Fruit fly (Drosophila melanogaster) whole organism, embryonic: Measurements from ENCODE around the gene CG32432.
A peak's percentile ranks its signal among the peaks of the same experiment; 100 is the strongest.

Experiments used
- BtbVII ChIP-seq: fragments of 200-800 bp; sonication (Bioruptor generic); optimal IDR thresholded peaks from 3 replicates; lab custom pipeline; 2017; ENCODE audit warnings: missing biosample characterization, mild to moderate bottlenecking, missing genetic modification characterization
- C15 ChIP-seq: fragments of 200-800 bp; sonication (Bioruptor generic); IDR thresholded peaks from 3 replicates; pipeline ENCODE4 v1.3.6; 2022; ENCODE audit warnings: missing biosample characterization, missing genetic modification characterization
- CG10267 ChIP-seq: fragments of 200-800 bp; sonication (Bioruptor generic); optimal IDR thresholded peaks from 2 replicates; lab custom pipeline; 2018; ENCODE audit warnings: missing biosample characterization, mild to moderate bottlenecking, missing genetic modification characterization, moderate library complexity
- CG10321 ChIP-seq: fragments of 200-800 bp; sonication (Bioruptor generic); IDR thresholded peaks from 2 replicates; pipeline ENCODE4 v1.3.6; 2022; ENCODE audit warnings: missing biosample characterization, missing genetic modification characterization
- CG12236 ChIP-seq: fragments of 200-800 bp; sonication (Bioruptor generic); optimal IDR thresholded peaks from 2 replicates; lab custom pipeline; 2016; ENCODE audit warnings: missing biosample characterization, missing genetic modification characterization
- CG15514 ChIP-seq: fragments of 200-800 bp; sonication (Bioruptor generic); optimal IDR thresholded peaks from 3 replicates; lab custom pipeline; 2017; ENCODE audit warnings: missing biosample characterization, missing genetic modification characterization, mild to moderate bottlenecking, moderate library complexity, missing genetic modification reagents
- CG15601 ChIP-seq: fragments of 200-800 bp; sonication (Bioruptor generic); optimal IDR thresholded peaks from 3 replicates; lab custom pipeline; 2019; ENCODE audit warnings: missing biosample characterization, mild to moderate bottlenecking, missing genetic modification characterization, moderate library complexity
- CG1647 ChIP-seq: fragments of 200-800 bp; sonication (Bioruptor generic); optimal IDR thresholded peaks from 3 replicates; lab custom pipeline; 2016; ENCODE audit warnings: missing biosample characterization, missing genetic modification characterization
- CG17328 ChIP-seq: fragments of 200-800 bp; sonication (Bioruptor generic); IDR thresholded peaks from 2 replicates; pipeline ENCODE4 v1.3.6; 2022; ENCODE audit warnings: missing biosample characterization, missing genetic modification characterization
- CG17361 ChIP-seq: fragments of 200-800 bp; sonication (Bioruptor generic); IDR thresholded peaks from 3 replicates; pipeline ENCODE4 v1.3.6; 2022; ENCODE audit warnings: missing biosample characterization, missing genetic modification characterization
- CG2199 ChIP-seq: fragments of 200-800 bp; sonication (Bioruptor generic); IDR thresholded peaks from 3 replicates; pipeline ENCODE4 v1.3.6; 2022; ENCODE audit warnings: missing biosample characterization, missing genetic modification characterization
- CG3163 ChIP-seq: fragments of 200-800 bp; sonication (Bioruptor generic); optimal IDR thresholded peaks from 3 replicates; lab custom pipeline; 2016; ENCODE audit warnings: missing biosample characterization, missing genetic modification characterization
- CG32772 ChIP-seq: fragments of 200-800 bp; sonication (Bioruptor generic); IDR thresholded peaks from 2 replicates; pipeline ENCODE4 v1.3.6; 2022; ENCODE audit warnings: missing biosample characterization, missing genetic modification characterization
- CG3995 ChIP-seq: fragments of 200-800 bp; sonication (Bioruptor generic); optimal IDR thresholded peaks from 3 replicates; lab custom pipeline; 2016; ENCODE audit warnings: missing biosample characterization, missing genetic modification characterization
- CG4617 ChIP-seq: fragments of 200-800 bp; sonication (Bioruptor generic); optimal IDR thresholded peaks from 3 replicates; lab custom pipeline; 2016; ENCODE audit warnings: missing biosample characterization, missing genetic modification characterization, borderline replicate concordance
- CG4730 ChIP-seq: fragments of 200-800 bp; sonication (Bioruptor generic); IDR thresholded peaks from 2 replicates; pipeline ENCODE4 v1.3.6; 2022; ENCODE audit warnings: missing biosample characterization, missing genetic modification characterization
- CG5953 ChIP-seq: fragments of 200-800 bp; sonication (Bioruptor generic); IDR thresholded peaks from 2 replicates; pipeline ENCODE4 v1.3.6; 2022; ENCODE audit warnings: missing biosample characterization, missing genetic modification characterization
- CG7271 ChIP-seq: fragments of 200-800 bp; sonication (Bioruptor generic); optimal IDR thresholded peaks from 2 replicates; lab custom pipeline; 2018; ENCODE audit warnings: missing biosample characterization, mild to moderate bottlenecking, missing genetic modification characterization, moderate library complexity
- CG7928 ChIP-seq: fragments of 200-800 bp; sonication (Bioruptor generic); optimal IDR thresholded peaks from 2 replicates; lab custom pipeline; 2017; ENCODE audit warnings: missing biosample characterization, mild to moderate bottlenecking, missing genetic modification characterization
- CG9437 ChIP-seq: fragments of 200-800 bp; sonication (Bioruptor generic); optimal IDR thresholded peaks from 2 replicates; lab custom pipeline; 2018; ENCODE audit warnings: missing biosample characterization, mild to moderate bottlenecking, missing genetic modification characterization
- Dbx ChIP-seq: fragments of 200-800 bp; sonication (Bioruptor generic); IDR thresholded peaks from 3 replicates; pipeline ENCODE4 v1.3.6; 2022; ENCODE audit warnings: missing biosample characterization, missing genetic modification characterization
- Dip3 ChIP-seq: fragments of 200-800 bp; sonication (Bioruptor generic); optimal IDR thresholded peaks from 3 replicates; lab custom pipeline; 2016; ENCODE audit warnings: missing biosample characterization, missing genetic modification characterization
- E2f2 ChIP-seq: fragments of 200-800 bp; sonication (Bioruptor generic); IDR thresholded peaks from 2 replicates; pipeline ENCODE4 v1.3.6; 2022; ENCODE audit warnings: missing biosample characterization, missing genetic modification characterization
- H2.0 ChIP-seq: fragments of 200-800 bp; sonication (Bioruptor generic); IDR thresholded peaks from 2 replicates; pipeline ENCODE4 v1.3.6; 2022; ENCODE audit warnings: missing biosample characterization, missing genetic modification characterization
- HHEX ChIP-seq: fragments of 200-800 bp; sonication (Bioruptor generic); optimal IDR thresholded peaks from 3 replicates; lab custom pipeline; 2017; ENCODE audit warnings: missing biosample characterization, mild to moderate bottlenecking, missing genetic modification characterization, missing genetic modification reagents
- Lpt ChIP-seq: fragments of >200 bp; optimal IDR thresholded peaks from 2 replicates; lab custom pipeline; 2018; ENCODE audit warnings: missing biosample characterization, missing genetic modification characterization
- NFAT ChIP-seq: fragments of 200-800 bp; sonication (Bioruptor generic); IDR thresholded peaks from 2 replicates; pipeline ENCODE4 v1.3.6; 2022; ENCODE audit warnings: missing biosample characterization, missing genetic modification characterization
- Nf-YA ChIP-seq: fragments of 200-800 bp; sonication (Bioruptor generic); IDR thresholded peaks from 2 replicates; pipeline ENCODE4 v1.3.6; 2022; ENCODE audit warnings: missing biosample characterization, missing genetic modification characterization
- Rx ChIP-seq: fragments of 200-800 bp; sonication (Bioruptor generic); IDR thresholded peaks from 2 replicates; pipeline ENCODE4 v1.3.6; 2022; ENCODE audit warnings: missing biosample characterization, missing genetic modification characterization
- Tbp ChIP-seq: fragments of >200 bp; optimal IDR thresholded peaks from 2 replicates; lab custom pipeline; 2018; ENCODE audit warnings: missing biosample characterization, missing genetic modification characterization
- al ChIP-seq: fragments of 200-800 bp; sonication (Bioruptor generic); IDR thresholded peaks from 2 replicates; pipeline ENCODE4 v1.3.6; 2022; ENCODE audit warnings: missing biosample characterization, missing genetic modification characterization
- az2 ChIP-seq: fragments of 200-800 bp; sonication (Bioruptor generic); optimal IDR thresholded peaks from 3 replicates; lab custom pipeline; 2016; ENCODE audit warnings: missing biosample characterization, missing genetic modification characterization
- chn ChIP-seq: fragments of 200-800 bp; sonication (Bioruptor generic); optimal IDR thresholded peaks from 2 replicates; lab custom pipeline; 2016; ENCODE audit warnings: missing biosample characterization, missing genetic modification characterization
- fd96Cb ChIP-seq: fragments of 200-800 bp; sonication (Bioruptor generic); optimal IDR thresholded peaks from 2 replicates; lab custom pipeline; 2018; ENCODE audit warnings: missing biosample characterization, mild to moderate bottlenecking, missing genetic modification characterization, moderate library complexity
- gcm ChIP-seq: fragments of 200-800 bp; sonication (Bioruptor generic); optimal IDR thresholded peaks from 2 replicates; lab custom pipeline; 2019; ENCODE audit warnings: missing biosample characterization, mild to moderate bottlenecking, missing genetic modification characterization, moderate library complexity
- grn ChIP-seq: fragments of 200-800 bp; sonication (Bioruptor generic); optimal IDR thresholded peaks from 3 replicates; lab custom pipeline; 2017; ENCODE audit warnings: missing biosample characterization, missing genetic modification characterization
- gro ChIP-seq: fragments of 200-800 bp; sonication (Bioruptor generic); optimal IDR thresholded peaks from 2 replicates; lab custom pipeline; 2016; ENCODE audit warnings: missing biosample characterization, missing genetic modification characterization
- gsb-n ChIP-seq: fragments of 200-800 bp; sonication (Bioruptor generic); optimal IDR thresholded peaks from 3 replicates; lab custom pipeline; 2018; ENCODE audit warnings: missing biosample characterization, mild to moderate bottlenecking, missing genetic modification characterization
- knrl ChIP-seq: fragments of 200-800 bp; sonication (Bioruptor generic); IDR thresholded peaks from 3 replicates; pipeline ENCODE4 v1.3.6; 2022; ENCODE audit warnings: missing biosample characterization, missing genetic modification characterization; ENCODE audit not compliant: partially characterized antibody
- maf-S ChIP-seq: fragments of 200-800 bp; sonication (Bioruptor generic); optimal IDR thresholded peaks from 2 replicates; lab custom pipeline; 2016; ENCODE audit warnings: missing biosample characterization, missing genetic modification characterization
- mld ChIP-seq: fragments of 200-800 bp; sonication (Bioruptor generic); IDR thresholded peaks from 3 replicates; pipeline ENCODE4 v1.3.6; 2022; ENCODE audit warnings: missing biosample characterization, missing genetic modification characterization; ENCODE audit not compliant: partially characterized antibody
- onecut ChIP-seq: fragments of 200-800 bp; sonication (Bioruptor generic); IDR thresholded peaks from 2 replicates; pipeline ENCODE4 v1.3.6; 2022; ENCODE audit warnings: missing biosample characterization, missing genetic modification characterization
- otp ChIP-seq: fragments of 200-800 bp; sonication (Bioruptor generic); IDR thresholded peaks from 3 replicates; pipeline ENCODE4, ENCODE4 v1.3.6; 2022; ENCODE audit warnings: missing biosample characterization, missing genetic modification characterization
- pnt ChIP-seq: fragments of 200-800 bp; sonication (Bioruptor generic); optimal IDR thresholded peaks from 3 replicates; lab custom pipeline; 2016; ENCODE audit warnings: missing biosample characterization, missing genetic modification characterization
- seq ChIP-seq: fragments of 200-800 bp; sonication (Bioruptor generic); IDR thresholded peaks from 2 replicates; pipeline ENCODE4 v1.3.6; 2022; ENCODE audit warnings: missing biosample characterization, missing genetic modification characterization
- sima ChIP-seq: fragments of 200-800 bp; sonication (Bioruptor generic); optimal IDR thresholded peaks from 2 replicates; lab custom pipeline; 2016; ENCODE audit warnings: missing biosample characterization, missing genetic modification characterization
- sob ChIP-seq: fragments of 200-800 bp; sonication (Bioruptor generic); IDR thresholded peaks from 2 replicates; pipeline ENCODE4 v1.3.6; 2022; ENCODE audit warnings: missing biosample characterization, missing genetic modification characterization
- tap ChIP-seq: fragments of 200-800 bp; optimal IDR thresholded peaks from 3 replicates; lab custom pipeline; 2019; ENCODE audit warnings: missing biosample characterization, mild to moderate bottlenecking, missing genetic modification characterization, moderate library complexity
- tna ChIP-seq: fragments of 200-800 bp; sonication (Bioruptor generic); IDR thresholded peaks from 2 replicates; pipeline ENCODE4 v1.3.6; 2022; ENCODE audit warnings: missing biosample characterization, missing genetic modification characterization; ENCODE audit not compliant: partially characterized antibody
- vfl ChIP-seq: fragments of 200-800 bp; sonication (Bioruptor generic); optimal IDR thresholded peaks from 2 replicates; lab custom pipeline; 2016; ENCODE audit warnings: missing biosample characterization, missing genetic modification characterization
- zen2 ChIP-seq: fragments of 200-800 bp; sonication (Bioruptor generic); IDR thresholded peaks from 3 replicates; pipeline ENCODE4 v1.3.6; 2022; ENCODE audit warnings: missing biosample characterization, missing genetic modification characterization; ENCODE audit not compliant: partially characterized antibody

CG32432 gene

dm6 chr3L:20798325-20798846 lies 86.6 kb downstream of the CG32432 start, which contains the start of the genes CG3698 and tzn (continued):
- TF ChIP-seq fd96Cb (tag; lab: Kevin White, UChicago), result peak; percentile 79
- peak; percentile 84 for TF ChIP-seq CG9437 (GFP tag; lab: Kevin White, UChicago)
- TF ChIP-seq zen2, result no peak
- peak; percentile 88 for TF ChIP-seq CG4730 (GFP tag; lab: Robert Waterston, UW)
- peak; percentile 67 for TF ChIP-seq grn
- TF ChIP-seq CG32772, result peak; percentile 92
- peak; percentile 88 for TF ChIP-seq az2 (GFP tag; lab: Kevin White, UChicago)
- peak; percentile 97 for TF ChIP-seq NFAT (GFP tag; lab: Robert Waterston, UW)
- TF ChIP-seq CG17328 (GFP tag; lab: Robert Waterston, UW), result peak; percentile 95
- no peak; the same call in 2 of the 3 replicates for TF ChIP-seq knrl (GFP tag; lab: Robert Waterston, UW)
- peak; percentile 91 for TF ChIP-seq H2.0 (GFP tag; lab: Robert Waterston, UW)
- TF ChIP-seq tap (tag; lab: Kevin White, UChicago), result no peak
- TF ChIP-seq al (GFP tag; lab: Robert Waterston, UW), result peak; percentile 87
- TF ChIP-seq CG12236, result peak; percentile 79
- peak; percentile 96 for TF ChIP-seq HHEX (GFP tag; lab: Kevin White, UChicago)
- TF ChIP-seq CG10321 (GFP tag; lab: Robert Waterston, UW), result peak; percentile 80
- TF ChIP-seq vfl (GFP tag; lab: Kevin White, UChicago), result peak; percentile 67
- TF ChIP-seq CG15514 (GFP tag; lab: Kevin White, UChicago), result peak; percentile 94
- TF ChIP-seq Rx (GFP tag; lab: Robert Waterston, UW), result peak; percentile 94
- TF ChIP-seq C15 (GFP tag; lab: Robert Waterston, UW), result peak; percentile 92
- peak; percentile 82 for TF ChIP-seq gro (GFP tag; lab: Kevin White, UChicago)
- TF ChIP-seq mld (GFP tag; lab: Robert Waterston, UW), result no peak
- peak; percentile 81; the same call in 1 of the 2 replicates for TF ChIP-seq seq (GFP tag; lab: Robert Waterston, UW)
- peak; percentile 93 for TF ChIP-seq CG5953
- no peak for TF ChIP-seq tna (GFP tag; lab: Robert Waterston, UW)
- TF ChIP-seq pnt (GFP tag; lab: Kevin White, UChicago), result peak; percentile 35
- peak; percentile 71 for TF ChIP-seq CG1647
- peak; percentile 74 for TF ChIP-seq E2f2 (GFP tag; lab: Robert Waterston, UW)
- TF ChIP-seq CG7271 (tag; lab: Kevin White, UChicago), result peak; percentile 98
- TF ChIP-seq onecut (GFP tag; lab: Robert Waterston, UW), result peak; percentile 91
- TF ChIP-seq BtbVII (GFP tag; lab: Kevin White, UChicago), result peak; percentile 89
- peak; percentile 68 for TF ChIP-seq Dip3 (GFP tag; lab: Kevin White, UChicago)
- peak; percentile 96 for TF ChIP-seq otp (GFP tag; lab: Robert Waterston, UW)
- TF ChIP-seq CG10267, result peak; percentile 88
- peak; percentile 83 for TF ChIP-seq maf-S (GFP tag; lab: Kevin White, UChicago)
- peak; percentile 92 for TF ChIP-seq gsb-n (tag; lab: Kevin White, UChicago)
- peak; percentile 76 for TF ChIP-seq CG7928 (GFP tag; lab: Kevin White, UChicago)
- peak; percentile 97 for TF ChIP-seq CG2199 (GFP tag; lab: Robert Waterston, UW)
- no peak for TF ChIP-seq Tbp
- TF ChIP-seq gcm (GFP tag; lab: Kevin White, UChicago), result peak; percentile 90
- TF ChIP-seq CG15601 (tag; lab: Kevin White, UChicago), result peak; percentile 92
- TF ChIP-seq chn (GFP tag; lab: Kevin White, UChicago), result peak; percentile 87
- peak; percentile 93 for TF ChIP-seq Dbx (GFP tag; lab: Robert Waterston, UW)
- TF ChIP-seq sob, result peak; percentile 97
- peak; percentile 76 for TF ChIP-seq sima (GFP tag; lab: Kevin White, UChicago)
- peak; percentile 81 for TF ChIP-seq CG3995 (GFP tag; lab: Kevin White, UChicago)
- TF ChIP-seq Nf-YA, result peak; percentile 89
- peak; percentile 58 for TF ChIP-seq CG3163 (GFP tag; lab: Kevin White, UChicago)
- no peak for TF ChIP-seq Lpt
- peak; percentile 89 for TF ChIP-seq CG17361 (GFP tag; lab: Robert Waterston, UW)
- TF ChIP-seq CG4617 (GFP tag; lab: Kevin White, UChicago), result peak; percentile 89
